Worm (Caenorhabditis elegans): ENCODE results near the gene F49E8.7.

The F49E8.7 gene

DNA sequence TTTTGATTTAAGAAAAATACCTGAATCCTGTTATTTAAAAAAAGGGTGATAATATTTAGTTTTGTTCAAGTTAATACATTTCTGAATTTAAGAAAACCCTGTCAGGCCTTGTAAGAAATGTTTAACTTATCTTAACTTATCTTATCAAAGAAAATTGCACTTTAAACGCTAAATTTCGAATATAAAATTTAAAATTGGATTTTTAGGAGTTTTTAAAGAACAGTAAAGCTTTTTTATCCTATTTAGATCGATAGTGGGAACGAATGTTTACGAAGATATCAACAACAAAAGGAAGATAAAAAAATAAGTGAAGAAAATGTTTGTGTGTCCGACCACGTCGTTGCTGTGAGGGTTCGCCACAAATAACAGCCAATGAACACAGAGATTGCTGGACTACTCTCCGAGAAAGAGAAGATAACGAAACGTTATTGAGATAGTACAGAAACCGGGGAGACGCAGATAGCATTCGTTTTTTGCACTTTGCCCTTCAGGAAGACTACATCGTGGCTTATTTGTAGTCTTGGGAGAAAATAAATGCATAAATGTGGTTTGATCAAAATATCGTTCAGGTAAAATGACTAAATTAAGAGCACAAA lies 3.1 kb downstream of the F49E8.7 start, which contains the start of gene dif-1:
Gene dif-1, minus strand, starts transcription at position 51 of the 596 bp plus-strand sequence.
- TF ChIP-seq hmg-1.1 (GFP tag; IDR thresholded peaks at IDR 0.05) (no peak), nhr-28 (tag; optimal IDR thresholded peaks at IDR 0.05) (peak; percentile 96), unc-62 (GFP tag; optimal IDR thresholded peaks at IDR 0.05 in 1 of 2) (peak in 1 of 2 experiments; percentile 89), unc-62 (tag; optimal IDR thresholded peaks at IDR 0.05) (no peak), nhr-10 (tag; optimal IDR thresholded peaks at IDR 0.05) (peak; percentile 2), fos-1 (tag; optimal IDR thresholded peaks at IDR 0.05) (no peak), dmd-6 (GFP tag; IDR thresholded peaks at IDR 0.05) (peak; percentile 63), dve-1 (tag; optimal IDR thresholded peaks at IDR 0.05; ENCODE audit: insufficient read depth) (peak; percentile 80), lsy-2 (tag; optimal IDR thresholded peaks at IDR 0.05) (peak in 1 of 2 experiments; percentile 40), mdl-1 (tag; optimal IDR thresholded peaks at IDR 0.05) (peak in 1 of 2 experiments; percentile 33), T20F7.1 (GFP tag; optimal IDR thresholded peaks at IDR 0.05) (peak; percentile 69), nhr-48 (tag; optimal IDR thresholded peaks at IDR 0.05) (peak; percentile 0), daf-16 (GFP tag; optimal IDR thresholded peaks at IDR 0.05) (peak in 1 of 2 experiments; percentile 78), daf-16 (tag; optimal IDR thresholded peaks at IDR 0.05) (peak; percentile 92), lin-38 (GFP tag; IDR thresholded peaks at IDR 0.05) (peak; percentile 48), nhr-11 (tag; optimal IDR thresholded peaks at IDR 0.05) (peak; percentile 67), mxl-3 (GFP tag; optimal IDR thresholded peaks at IDR 0.05) (peak; percentile 44), pha-4 (GFP tag; IDR thresholded peaks at IDR 0.05) (no peak), pha-4 (tag; optimal IDR thresholded peaks at IDR 0.05) (peak; percentile 29), unc-39 (tag; optimal IDR thresholded peaks at IDR 0.05) (no peak), hlh-30 (tag; optimal IDR thresholded peaks at IDR 0.05; ENCODE audit: insufficient read depth) (peak; percentile 27), rbr-2 (tag; optimal IDR thresholded peaks at IDR 0.05) (peak; percentile 9), mes-2 (tag; optimal IDR thresholded peaks at IDR 0.05; ENCODE audit: poor library complexity, severe bottlenecking) (peak; percentile 52), mep-1 (tag; optimal IDR thresholded peaks at IDR 0.05) (peak; percentile 66), ama-1 (optimal IDR thresholded peaks at IDR 0.05) (peak; percentile 45), lin-15B (tag; optimal IDR thresholded peaks at IDR 0.05) (no peak), ztf-7 (tag; optimal IDR thresholded peaks at IDR 0.05) (no peak), nhr-77 (tag; optimal IDR thresholded peaks at IDR 0.05) (peak; percentile 66), hlh-11 (tag; optimal IDR thresholded peaks at IDR 0.05) (peak; percentile 73), madf-9 (GFP tag; conservative IDR thresholded peaks at IDR 0.05) (no peak), jun-1 (tag; optimal IDR thresholded peaks at IDR 0.05) (no peak), lin-13 (GFP tag; optimal IDR thresholded peaks at IDR 0.05) (peak; percentile 31), pqm-1 (tag; optimal IDR thresholded peaks at IDR 0.05) (peak; percentile 58), vab-7 (GFP tag; IDR thresholded peaks at IDR 0.05) (no peak), php-3 (GFP tag; IDR thresholded peaks at IDR 0.05) (0 out of 2 replicates have a peak, but pooled peaks have one; percentile 9), skn-1 (tag; optimal IDR thresholded peaks at IDR 0.05) (no peak)

DNA sequence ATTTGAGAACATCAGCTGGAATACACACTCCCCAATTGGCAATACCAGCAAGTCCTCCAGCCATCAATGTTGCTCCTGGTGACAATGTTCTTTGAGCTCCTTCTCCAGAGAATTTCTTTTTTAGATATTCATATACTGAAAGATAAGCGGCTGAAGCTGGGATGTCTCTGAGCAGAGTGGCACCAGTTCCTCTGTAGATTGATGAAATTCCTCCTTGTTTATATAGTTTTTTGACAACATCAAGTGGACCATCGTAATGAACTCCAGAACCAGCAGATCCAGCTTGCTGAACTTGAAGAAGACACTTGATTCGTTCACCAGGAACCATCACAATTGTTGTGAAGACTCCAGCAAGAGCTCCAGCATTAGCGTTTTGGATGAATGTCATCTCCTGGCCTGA lies 4.1 kb downstream of the F49E8.7 start:
- TF ChIP-seq daf-16 (GFP tag; optimal IDR thresholded peaks at IDR 0.05) (no peak), daf-16 (tag; optimal IDR thresholded peaks at IDR 0.05) (no peak), aha-1 (tag) (peak; percentile 70), unc-62 (GFP tag; optimal IDR thresholded peaks at IDR 0.05 in 1 of 2) (peak in 1 of 2 experiments; percentile 74), unc-62 (tag; optimal IDR thresholded peaks at IDR 0.05) (no peak)

ce11 chrIV:7551254-7551653 lies 4.9 kb downstream of the F49E8.7 start:
- TF ChIP-seq ztf-11 (tag; optimal IDR thresholded peaks at IDR 0.05) (no peak), egl-27 (tag; optimal IDR thresholded peaks at IDR 0.05) (no peak), Y5F2A.4 (GFP tag; optimal IDR thresholded peaks at IDR 0.05) (no peak), aha-1 (tag) (peak; percentile 83), ZK337.2 (GFP tag; IDR thresholded peaks at IDR 0.05) (no peak), hif-1 (tag; optimal IDR thresholded peaks at IDR 0.05) (no peak), daf-8 (GFP tag; IDR thresholded peaks at IDR 0.05) (no peak), daf-16 (GFP tag; optimal IDR thresholded peaks at IDR 0.05) (no peak), daf-16 (tag; optimal IDR thresholded peaks at IDR 0.05) (peak; percentile 30), ces-1 (GFP tag; optimal IDR thresholded peaks at IDR 0.05) (no peak), fkh-10 (GFP tag; optimal IDR thresholded peaks at IDR 0.05) (no peak), F44E2.7 (GFP tag; IDR thresholded peaks at IDR 0.05) (no peak), T20F7.1 (GFP tag; optimal IDR thresholded peaks at IDR 0.05) (peak; percentile 30), nhr-25 (tag; optimal IDR thresholded peaks at IDR 0.05; ENCODE audit: borderline replicate concordance, insufficient read depth) (no peak), D1046.2 (GFP tag; IDR thresholded peaks at IDR 0.05) (no peak), pha-4 (GFP tag; IDR thresholded peaks at IDR 0.05) (no peak), pha-4 (tag; optimal IDR thresholded peaks at IDR 0.05) (no peak), mxl-3 (GFP tag; optimal IDR thresholded peaks at IDR 0.05) (no peak), saeg-2 (GFP tag; IDR thresholded peaks at IDR 0.05) (no peak)

Data from whole organism, L4 larva.